Fruit fly (Drosophila melanogaster) whole organism, embryonic: ENCODE measurements around the gene CG5810.

Experiments used
- CG11695 ChIP-seq: fragments of 200-800 bp; sonication (Bioruptor generic); IDR thresholded peaks from 3 replicates; pipeline ENCODE4 v1.3.6; 2022; ENCODE audit warnings: missing biosample characterization, missing genetic modification characterization
- CG14860 ChIP-seq: fragments of 200-800 bp; sonication (Bioruptor generic); IDR thresholded peaks from 3 replicates; pipeline ENCODE4 v1.3.6; 2022; ENCODE audit warnings: missing biosample characterization, missing genetic modification characterization; ENCODE audit not compliant: partially characterized antibody
- CG15269 ChIP-seq: fragments of 200-800 bp; sonication (Bioruptor generic); optimal IDR thresholded peaks from 2 replicates; lab custom pipeline; 2018; ENCODE audit warnings: missing biosample characterization, mild to moderate bottlenecking, missing genetic modification characterization, moderate library complexity
- CG15479 ChIP-seq: fragments of 200-800 bp; sonication (Bioruptor generic); optimal IDR thresholded peaks from 3 replicates; lab custom pipeline; 2019; ENCODE audit warnings: missing biosample characterization, mild to moderate bottlenecking, missing genetic modification characterization, moderate library complexity
- CG1647 ChIP-seq: fragments of 200-800 bp; sonication (Bioruptor generic); optimal IDR thresholded peaks from 3 replicates; lab custom pipeline; 2016; ENCODE audit warnings: missing biosample characterization, missing genetic modification characterization
- CG17361 ChIP-seq: fragments of 200-800 bp; sonication (Bioruptor generic); IDR thresholded peaks from 3 replicates; pipeline ENCODE4 v1.3.6; 2022; ENCODE audit warnings: missing biosample characterization, missing genetic modification characterization
- CG18262 ChIP-seq: fragments of 200-800 bp; optimal IDR thresholded peaks from 3 replicates; lab custom pipeline; 2019; ENCODE audit warnings: missing biosample characterization, mild to moderate bottlenecking, missing genetic modification characterization, moderate library complexity
- CG2889 ChIP-seq: fragments of 200-800 bp; sonication (Bioruptor generic); IDR thresholded peaks from 3 replicates; pipeline ENCODE4 v1.3.6; 2022; ENCODE audit warnings: missing biosample characterization, missing genetic modification characterization
- CG4730 ChIP-seq: fragments of 200-800 bp; sonication (Bioruptor generic); IDR thresholded peaks from 2 replicates; pipeline ENCODE4 v1.3.6; 2022; ENCODE audit warnings: missing biosample characterization, missing genetic modification characterization
- CG7357 ChIP-seq: fragments of 200-800 bp; sonication (Bioruptor generic); IDR thresholded peaks from 3 replicates; pipeline ENCODE4 v1.3.6; 2022; ENCODE audit warnings: missing biosample characterization, missing genetic modification characterization
- CG7839 ChIP-seq: fragments of 200-800 bp; sonication (Bioruptor generic); optimal IDR thresholded peaks from 3 replicates; lab custom pipeline; 2018; ENCODE audit warnings: missing biosample characterization, mild to moderate bottlenecking, missing genetic modification characterization, moderate library complexity
- CTCF ChIP-seq: fragments of 200-800 bp; sonication (Bioruptor generic); optimal IDR thresholded peaks from 2 replicates; lab custom pipeline; 2017; ENCODE audit warnings: missing biosample characterization, mild to moderate bottlenecking, missing genetic modification characterization, moderate library complexity
- Camta ChIP-seq: fragments of 200-800 bp; sonication (Bioruptor generic); optimal IDR thresholded peaks from 2 replicates; lab custom pipeline; 2016; ENCODE audit warnings: missing biosample characterization, missing genetic modification characterization
- Dll ChIP-seq: fragments of 200-800 bp; sonication (Bioruptor generic); IDR thresholded peaks from 4 replicates; pipeline ENCODE4 v1.3.6; 2022; ENCODE audit warnings: missing biosample characterization, missing genetic modification characterization; ENCODE audit not compliant: partially characterized antibody
- E2f1 ChIP-seq: fragments of 200-800 bp; sonication (Bioruptor generic); IDR thresholded peaks from 2 replicates; pipeline ENCODE4 v1.3.6; 2022; ENCODE audit warnings: missing biosample characterization, missing genetic modification characterization
- Elba2 ChIP-seq: fragments of 200-800 bp; sonication (Bioruptor generic); optimal IDR thresholded peaks from 3 replicates; lab custom pipeline; 2016; ENCODE audit warnings: missing biosample characterization, missing genetic modification characterization
- Fer2 ChIP-seq: fragments of 200-800 bp; sonication (Bioruptor generic); optimal IDR thresholded peaks from 2 replicates; lab custom pipeline; 2018; ENCODE audit warnings: missing biosample characterization, mild to moderate bottlenecking, missing genetic modification characterization, moderate library complexity
- GATAe ChIP-seq: fragments of 200-800 bp; sonication (Bioruptor generic); conservative IDR thresholded peaks from 2 replicates; pipeline ENCODE4 v1.3.6; 2022; ENCODE audit warnings: missing biosample characterization, missing genetic modification characterization
- Hand ChIP-seq: fragments of 200-800 bp; sonication (Bioruptor generic); optimal IDR thresholded peaks from 2 replicates; lab custom pipeline; 2017; ENCODE audit warnings: mild to moderate bottlenecking, missing biosample characterization, missing genetic modification reagents, missing genetic modification characterization
- Lhr ChIP-seq: fragments of 200-800 bp; sonication (Bioruptor generic); optimal IDR thresholded peaks from 3 replicates; lab custom pipeline; 2017; ENCODE audit warnings: mild to moderate bottlenecking, missing biosample characterization, missing genetic modification reagents, missing genetic modification characterization
- Med ChIP-seq: fragments of 200-800 bp; sonication (Bioruptor generic); peaks from one replicate; lab custom pipeline; 2016; ENCODE audit warnings: missing biosample characterization, missing genetic modification characterization, mild to moderate bottlenecking, inconsistent platforms, moderate library complexity
- Myb ChIP-seq: fragments of 200-800 bp; sonication (Bioruptor generic); optimal IDR thresholded peaks from 2 replicates; lab custom pipeline; 2016; ENCODE audit warnings: missing biosample characterization, missing genetic modification characterization
- Neu2 ChIP-seq: fragments of 200-800 bp; sonication (Bioruptor generic); optimal IDR thresholded peaks from 3 replicates; lab custom pipeline; 2016; ENCODE audit warnings: missing biosample characterization, missing genetic modification characterization, borderline replicate concordance
- Ptx1 ChIP-seq: fragments of 200-800 bp; sonication (Bioruptor generic); IDR thresholded peaks from 2 replicates; pipeline ENCODE4 v1.3.6; 2022; ENCODE audit warnings: missing biosample characterization, missing genetic modification characterization
- Rfx ChIP-seq: fragments of 200-800 bp; sonication (Bioruptor generic); IDR thresholded peaks from 2 replicates; pipeline ENCODE4 v1.3.6; 2022; ENCODE audit warnings: missing biosample characterization, missing genetic modification characterization
- Taf1 ChIP-seq: fragments of 200-800 bp; sonication (Bioruptor generic); IDR thresholded peaks from 2 replicates; pipeline ENCODE4 v1.3.6; 2022; ENCODE audit warnings: missing biosample characterization, missing genetic modification characterization
- ap ChIP-seq: fragments of 200-800 bp; sonication (Bioruptor generic); IDR thresholded peaks from 2 replicates; pipeline ENCODE4 v1.3.6; 2022; ENCODE audit warnings: missing biosample characterization, missing genetic modification characterization
- ato ChIP-seq: fragments of 200-800 bp; sonication (Bioruptor generic); IDR thresholded peaks from 2 replicates; pipeline ENCODE4 v1.3.6; 2022; ENCODE audit warnings: missing biosample characterization, missing genetic modification characterization; ENCODE audit not compliant: partially characterized antibody
- az2 ChIP-seq: fragments of 200-800 bp; sonication (Bioruptor generic); optimal IDR thresholded peaks from 3 replicates; lab custom pipeline; 2016; ENCODE audit warnings: missing biosample characterization, missing genetic modification characterization
- bigmax ChIP-seq: fragments of 200-800 bp; sonication (Bioruptor generic); optimal IDR thresholded peaks from 2 replicates; lab custom pipeline; 2018; ENCODE audit warnings: missing biosample characterization, mild to moderate bottlenecking, missing genetic modification characterization
- cg ChIP-seq: fragments of 200-800 bp; sonication (Bioruptor generic); optimal IDR thresholded peaks from 3 replicates; lab custom pipeline; 2019; ENCODE audit warnings: missing biosample characterization, mild to moderate bottlenecking, missing genetic modification characterization, moderate library complexity
- crc ChIP-seq: fragments of 200-800 bp; sonication (Bioruptor generic); optimal IDR thresholded peaks from 2 replicates; lab custom pipeline; 2016; ENCODE audit warnings: missing biosample characterization, missing genetic modification characterization
- crol ChIP-seq: fragments of 200-800 bp; sonication (Bioruptor generic); IDR thresholded peaks from 2 replicates; pipeline ENCODE4 v1.3.6; 2022; ENCODE audit warnings: missing biosample characterization, missing genetic modification characterization
- cwo ChIP-seq: fragments of 200-800 bp; sonication (Bioruptor generic); optimal IDR thresholded peaks from 3 replicates; lab custom pipeline; 2017; ENCODE audit warnings: missing biosample characterization, missing genetic modification characterization, mild to moderate bottlenecking, moderate library complexity, missing genetic modification reagents
- dimm ChIP-seq: fragments of 200-800 bp; sonication (Bioruptor generic); IDR thresholded peaks from 2 replicates; pipeline ENCODE4 v1.3.6; 2022; ENCODE audit warnings: missing biosample characterization, missing genetic modification characterization
- ems ChIP-seq: fragments of 200-800 bp; sonication (Bioruptor generic); optimal IDR thresholded peaks from 3 replicates; lab custom pipeline; 2016; ENCODE audit warnings: missing biosample characterization, missing genetic modification characterization
- exex ChIP-seq: fragments of 200-800 bp; sonication (Bioruptor generic); optimal IDR thresholded peaks from 4 replicates; lab custom pipeline; 2018; ENCODE audit warnings: missing biosample characterization, mild to moderate bottlenecking, missing genetic modification characterization, moderate library complexity
- gcm ChIP-seq: fragments of 200-800 bp; sonication (Bioruptor generic); optimal IDR thresholded peaks from 2 replicates; lab custom pipeline; 2019; ENCODE audit warnings: missing biosample characterization, mild to moderate bottlenecking, missing genetic modification characterization, moderate library complexity
- mirr ChIP-seq: fragments of 200-800 bp; sonication (Bioruptor generic); optimal IDR thresholded peaks from 3 replicates; lab custom pipeline; 2018; ENCODE audit warnings: missing biosample characterization, mild to moderate bottlenecking, missing genetic modification characterization
- nom ChIP-seq: fragments of 200-800 bp; sonication (Bioruptor generic); optimal IDR thresholded peaks from 2 replicates; lab custom pipeline; 2017; ENCODE audit warnings: missing biosample characterization, missing genetic modification characterization, mild to moderate bottlenecking, moderate library complexity, missing genetic modification reagents
- p53 ChIP-seq: fragments of 200-800 bp; sonication (Bioruptor generic); optimal IDR thresholded peaks from 2 replicates; lab custom pipeline; 2016; ENCODE audit warnings: missing biosample characterization, missing genetic modification characterization
- psq ChIP-seq: fragments of 200-800 bp; sonication (Bioruptor generic); optimal IDR thresholded peaks from 2 replicates; lab custom pipeline; 2017; ENCODE audit warnings: missing biosample characterization, missing genetic modification characterization
- repo ChIP-seq: fragments of 200-800 bp; sonication (Bioruptor generic); optimal IDR thresholded peaks from 2 replicates; lab custom pipeline; 2016; ENCODE audit warnings: missing biosample characterization, missing genetic modification characterization
- sens ChIP-seq: fragments of 200-800 bp; sonication (Bioruptor generic); peaks from one replicate; lab custom pipeline; 2016; ENCODE audit warnings: missing biosample characterization, missing genetic modification characterization
- sqz ChIP-seq: fragments of 200-800 bp; sonication (Bioruptor generic); optimal IDR thresholded peaks from 3 replicates; lab custom pipeline; 2018; ENCODE audit warnings: missing biosample characterization, mild to moderate bottlenecking, missing genetic modification characterization
- sug ChIP-seq: fragments of 200-800 bp; optimal IDR thresholded peaks from 2 replicates; lab custom pipeline; 2019; ENCODE audit warnings: missing biosample characterization, mild to moderate bottlenecking, missing genetic modification characterization, moderate library complexity
- unc-4 ChIP-seq: fragments of 200-800 bp; sonication (Bioruptor generic); IDR thresholded peaks from 2 replicates; pipeline ENCODE4 v1.3.6; 2022; ENCODE audit warnings: missing biosample characterization, missing genetic modification characterization; ENCODE audit not compliant: partially characterized antibody
- zf30C ChIP-seq: fragments of 200-800 bp; sonication (Bioruptor generic); optimal IDR thresholded peaks from 3 replicates; lab custom pipeline; 2018; ENCODE audit warnings: missing biosample characterization, mild to moderate bottlenecking, missing genetic modification characterization
- zfh2 ChIP-seq: fragments of 200-800 bp; sonication (Bioruptor generic); optimal IDR thresholded peaks from 2 replicates; lab custom pipeline; 2016; ENCODE audit warnings: missing biosample characterization, missing genetic modification characterization

CG5810 gene

dm6 chr3R:21150090-21150489 lies 13.5 kb upstream of the CG5810 start:
- peak; percentile 38 for TF ChIP-seq mirr (GFP tag; lab: Kevin White, UChicago)
- peak; percentile 8 for TF ChIP-seq sens
- peak; percentile 54 for TF ChIP-seq sug (tag; lab: Kevin White, UChicago)
- TF ChIP-seq gcm (GFP tag; lab: Kevin White, UChicago), result peak; percentile 42
- no peak for TF ChIP-seq Fer2 (tag; lab: Kevin White, UChicago)
- no peak for TF ChIP-seq sqz (GFP tag; lab: Kevin White, UChicago)
- TF ChIP-seq cg (GFP tag; lab: Kevin White, UChicago), result peak; percentile 7
- peak; percentile 61 for TF ChIP-seq crol (GFP tag; lab: Robert Waterston, UW)
- peak; percentile 59 for TF ChIP-seq cwo (GFP tag; lab: Kevin White, UChicago)
- peak; percentile 65 for TF ChIP-seq CG15479 (GFP tag; lab: Kevin White, UChicago)
- TF ChIP-seq Taf1 (GFP tag; lab: Robert Waterston, UW), result no peak
- TF ChIP-seq Med (GFP tag; lab: Kevin White, UChicago), result peak; percentile 14
- TF ChIP-seq ap, result 0 out of 2 replicates have a peak, but pooled peaks have one; percentile 7
- TF ChIP-seq nom, result peak; percentile 22
- TF ChIP-seq exex (tag; lab: Kevin White, UChicago), result peak; percentile 30
- peak; percentile 28; the same call in 1 of the 2 replicates for TF ChIP-seq ato (GFP tag; lab: Robert Waterston, UW)
- no peak for TF ChIP-seq Ptx1

- TF ChIP-seq E2f1 (GFP tag; lab: Robert Waterston, UW) (no peak), CG11695 (GFP tag; lab: Robert Waterston, UW) (peak; percentile 67), CG14860 (GFP tag; lab: Robert Waterston, UW) (no peak), CG7357 (0 out of 3 replicates have a peak, but pooled peaks have one; percentile 23), dimm (no peak), Myb (GFP tag; lab: Kevin White, UChicago) (peak; percentile 2), repo (GFP tag; lab: Kevin White, UChicago) (no peak), CG18262 (peak; percentile 39), Elba2 (GFP tag; lab: Kevin White, UChicago) (no peak), p53 (GFP tag; lab: Kevin White, UChicago) (no peak), bigmax (GFP tag; lab: Kevin White, UChicago) (no peak), CTCF (GFP tag; lab: Kevin White, UChicago) (no peak), Lhr (GFP tag; lab: Kevin White, UChicago) (no peak), az2 (GFP tag; lab: Kevin White, UChicago) (peak; percentile 37), Dll (GFP tag; lab: Robert Waterston, UW) (no peak), GATAe (GFP tag; lab: Robert Waterston, UW) (no peak), zfh2 (GFP tag; lab: Kevin White, UChicago) (peak; percentile 7), zf30C (no peak), Rfx (GFP tag; lab: Robert Waterston, UW) (peak; percentile 75), unc-4 (no peak), ems (peak; percentile 4), CG7839 (tag; lab: Kevin White, UChicago) (peak; percentile 62), CG15269 (tag; lab: Kevin White, UChicago) (peak; percentile 77), CG1647 (GFP tag; lab: Kevin White, UChicago) (no peak), Hand (peak; percentile 34), CG4730 (0 out of 2 replicates have a peak, but pooled peaks have one; percentile 36), CG2889 (GFP tag; lab: Robert Waterston, UW) (0 out of 3 replicates have a peak, but pooled peaks have one; percentile 42), Neu2 (GFP tag; lab: Kevin White, UChicago) (no peak), crc (GFP tag; lab: Kevin White, UChicago) (peak; percentile 28), CG17361 (GFP tag; lab: Robert Waterston, UW) (peak; percentile 58; the same call in 2 of the 3 replicates), psq (no peak), Camta (GFP tag; lab: Kevin White, UChicago) (peak; percentile 37)
These were observed 12.3 kb upstream of the CG5810 start for dm6 chr3R:21151090-21151870.
